Fruit fly (Drosophila melanogaster): ENCODE measurements around the gene Iml1.

Iml1 gene

dm6 chr3L:1518715-1519603, 14.9 kb downstream of the Iml1 start:
- peak; percentile 52 for TF ChIP-seq CG17801 (GFP tag; optimal IDR thresholded peaks at IDR 0.05; ENCODE audit: partially characterized antibody)

dm6 chr3L:1517274-1518047, 16.4 kb downstream of the Iml1 start:
- TF ChIP-seq CG17801 (GFP tag; optimal IDR thresholded peaks at IDR 0.05; ENCODE audit: partially characterized antibody): peak; percentile 9

- TF ChIP-seq CG17801 (GFP tag; optimal IDR thresholded peaks at IDR 0.05; ENCODE audit: partially characterized antibody): no peak
Observed at dm6 chr3L:1516631-1517273, 17.1 kb downstream of the Iml1 start, which contains the start of gene cue. TSS of gene cue (minus strand) at chr3L:1517271.

dm6 chr3L:1515820-1516540, 17.9 kb downstream of the Iml1 start:
- peak; percentile 84 for TF ChIP-seq CG17801 (GFP tag; optimal IDR thresholded peaks at IDR 0.05; ENCODE audit: partially characterized antibody)

dm6 chr3L:1502086-1502893, 31.5 kb downstream of the Iml1 start, which contains the start of the genes hfp and Psa:
TSS of gene hfp (minus strand) at chr3L:1502590.
TSS of gene Psa (plus strand) at chr3L:1502843.
- peak; percentile 31 for TF ChIP-seq CG17801 (GFP tag; optimal IDR thresholded peaks at IDR 0.05; ENCODE audit: partially characterized antibody)

- TF ChIP-seq CG17801 (GFP tag; optimal IDR thresholded peaks at IDR 0.05; ENCODE audit: partially characterized antibody): no peak
Observed at dm6 chr3L:1496408-1496807, 37.4 kb downstream of the Iml1 start, which contains the start of gene CG12084. TSS of gene CG12084 (minus strand) at chr3L:1496643.

- TF ChIP-seq CG17801 (GFP tag; optimal IDR thresholded peaks at IDR 0.05; ENCODE audit: partially characterized antibody): no peak
Observed at dm6 chr3L:1495803-1496202, 38.0 kb downstream of the Iml1 start.

- no peak for TF ChIP-seq CG17801 (GFP tag; optimal IDR thresholded peaks at IDR 0.05; ENCODE audit: partially characterized antibody)
Observed at dm6 chr3L:1489523-1489922, 44.3 kb downstream of the Iml1 start, which contains the start of gene stet. TSS of gene stet (minus strand) at chr3L:1489547.

- TF ChIP-seq CG17801 (GFP tag; optimal IDR thresholded peaks at IDR 0.05; ENCODE audit: partially characterized antibody): no peak
Observed at dm6 chr3L:1488592-1489183, 45.1 kb downstream of the Iml1 start.

- no peak for TF ChIP-seq CG17801 (GFP tag; optimal IDR thresholded peaks at IDR 0.05; ENCODE audit: partially characterized antibody)
Observed at dm6 chr3L:1484747-1485146, 49.1 kb downstream of the Iml1 start.

- peak; percentile 64 for TF ChIP-seq CG17801 (GFP tag; optimal IDR thresholded peaks at IDR 0.05; ENCODE audit: partially characterized antibody)
Observed at dm6 chr3L:1478998-1479680, 54.7 kb downstream of the Iml1 start.

- no peak for TF ChIP-seq CG17801 (GFP tag; optimal IDR thresholded peaks at IDR 0.05; ENCODE audit: partially characterized antibody)
Observed at dm6 chr3L:1477319-1477718, 56.5 kb downstream of the Iml1 start, which contains the start of gene robl62A. TSS of gene robl62A (plus strand) at chr3L:1477619.

dm6 chr3L:1475157-1475556, 58.7 kb downstream of the Iml1 start, which contains the start of gene Ptp61F:
TSS of gene Ptp61F (minus strand) at chr3L:1475257.
- no peak for TF ChIP-seq CG17801 (GFP tag; optimal IDR thresholded peaks at IDR 0.05; ENCODE audit: partially characterized antibody)
